Worm (Caenorhabditis elegans): Measurements from ENCODE around the gene pqn-73.

DNA sequence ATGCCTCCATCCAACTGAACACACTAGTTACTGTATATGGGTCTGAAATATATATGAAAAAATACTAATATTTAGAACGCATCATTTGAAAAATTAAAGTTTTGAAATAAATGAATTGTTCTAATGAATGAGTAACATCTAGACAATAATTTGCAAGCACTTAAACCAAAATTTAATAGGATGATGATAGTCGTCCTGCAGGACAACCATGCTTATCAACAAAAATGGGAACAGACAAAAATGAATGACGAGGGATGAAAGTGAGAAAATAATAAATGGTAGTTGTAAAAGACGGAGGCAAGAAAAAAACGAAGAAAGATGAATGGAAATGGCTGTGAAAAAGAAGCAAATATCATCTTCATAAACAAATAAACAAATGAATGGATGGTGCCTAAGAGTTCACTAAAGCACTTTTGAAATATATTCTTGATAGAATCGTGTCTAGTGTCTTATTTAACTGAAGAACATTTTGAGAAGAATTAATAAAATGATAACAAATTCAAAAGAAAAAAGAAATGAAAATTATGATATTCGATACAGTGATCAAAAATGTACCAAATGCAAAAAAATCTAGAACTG lies 9.2 kb upstream of the pqn-73 start, which contains the start of gene gldi-7:
- TF ChIP-seq unc-39 (tag; optimal IDR thresholded peaks at IDR 0.05) (no peak), nhr-11 (tag; optimal IDR thresholded peaks at IDR 0.05) (no peak), ceh-9 (tag; optimal IDR thresholded peaks at IDR 0.05) (no peak), skn-1 (tag; optimal IDR thresholded peaks at IDR 0.05) (no peak), lsy-12 (tag; optimal IDR thresholded peaks at IDR 0.05) (no peak), aly-2 (tag; optimal IDR thresholded peaks at IDR 0.05) (no peak)
